Worm (Caenorhabditis elegans) whole organism, mixed stage, embryonic: ENCODE measurements around the gene C34D4.10.

Experiments
- M03D4.4 ChIP-seq: sonication (generic microtip); optimal IDR thresholded peaks from 2 replicates; lab custom pipeline; 2017; ENCODE audit warnings: mild to moderate bottlenecking, missing genetic modification characterization, missing compliant biosample characterization
- bed-3 ChIP-seq: fragments of 200-800 bp; sonication (Bioruptor generic); optimal IDR thresholded peaks from 3 replicates; lab custom pipeline; 2018; ENCODE audit warnings: mild to moderate bottlenecking, missing genetic modification characterization, moderate library complexity, missing compliant biosample characterization
- blmp-1 ChIP-seq: fragments of 150-350 bp; optimal IDR thresholded peaks from 2 replicates; lab custom pipeline; 2014; ENCODE audit warnings: missing biosample characterization, missing genetic modification characterization
- ceh-39 ChIP-seq: fragments of 150-350 bp; optimal IDR thresholded peaks from 2 replicates; lab custom pipeline; 2014; ENCODE audit warnings: missing biosample characterization, missing genetic modification characterization
- ceh-43 ChIP-seq: fragments of 200-800 bp; sonication (Bioruptor generic); optimal IDR thresholded peaks from 2 replicates; lab custom pipeline; 2018; ENCODE audit warnings: mild to moderate bottlenecking, missing genetic modification characterization, moderate library complexity, missing compliant biosample characterization
- ceh-83 ChIP-seq: fragments of 200-800 bp; sonication (Bioruptor generic); optimal IDR thresholded peaks from 2 replicates; lab custom pipeline; 2018; ENCODE audit warnings: mild to moderate bottlenecking, missing genetic modification characterization, missing compliant biosample characterization
- ces-1 ChIP-seq: fragments of 150-350 bp; optimal IDR thresholded peaks from 2 replicates; lab custom pipeline; 2014; ENCODE audit warnings: missing biosample characterization, missing genetic modification reagents, missing genetic modification characterization
- drap-1 ChIP-seq: fragments of 200-800 bp; sonication (Bioruptor generic); optimal IDR thresholded peaks from 3 replicates; lab custom pipeline; 2018; ENCODE audit warnings: mild to moderate bottlenecking, missing genetic modification characterization, missing compliant biosample characterization
- elt-1 ChIP-seq: sonication (generic microtip); optimal IDR thresholded peaks from 2 replicates; lab custom pipeline; 2017; ENCODE audit warnings: missing genetic modification characterization, mild to moderate bottlenecking, missing compliant biosample characterization, antibody characterized with exemption, moderate library complexity, borderline replicate concordance; ENCODE audit not compliant: insufficient read depth
- elt-3 ChIP-seq: fragments of 150-350 bp; optimal IDR thresholded peaks from 2 replicates; lab custom pipeline; 2014; ENCODE audit warnings: missing biosample characterization, missing genetic modification characterization
- flh-1 ChIP-seq: fragments of 200-800 bp; sonication (Bioruptor generic); optimal IDR thresholded peaks from 2 replicates; lab custom pipeline; 2018; ENCODE audit warnings: mild to moderate bottlenecking, missing genetic modification characterization, moderate library complexity, missing compliant biosample characterization
- ham-2 ChIP-seq: fragments of 200-800 bp; sonication (Bioruptor generic); optimal IDR thresholded peaks from 2 replicates; lab custom pipeline; 2018; ENCODE audit warnings: mild to moderate bottlenecking, missing genetic modification characterization, missing compliant biosample characterization
- hlh-1 ChIP-seq: fragments of 150-350 bp; optimal IDR thresholded peaks from 2 replicates; lab custom pipeline; 2014; ENCODE audit warnings: missing biosample characterization, missing genetic modification reagents, missing genetic modification characterization
- lin-13 ChIP-seq: fragments of 150-350 bp; optimal IDR thresholded peaks from 2 replicates; lab custom pipeline; 2014; ENCODE audit warnings: missing biosample characterization, missing genetic modification characterization
- lin-32 ChIP-seq: fragments of 200-800 bp; sonication (Bioruptor generic); optimal IDR thresholded peaks from 2 replicates; lab custom pipeline; 2018; ENCODE audit warnings: mild to moderate bottlenecking, missing genetic modification characterization, missing compliant biosample characterization
- lsy-2 ChIP-seq: fragments of 150-350 bp; optimal IDR thresholded peaks from 2 replicates; lab custom pipeline; 2014; ENCODE audit warnings: missing biosample characterization, missing genetic modification characterization
- mab-5 ChIP-seq: fragments of 150-350 bp; optimal IDR thresholded peaks from 2 replicates; lab custom pipeline; 2014; ENCODE audit warnings: missing biosample characterization, missing genetic modification characterization
- mep-1 ChIP-seq: fragments of 150-350 bp; optimal IDR thresholded peaks from 2 replicates; lab custom pipeline; 2017; ENCODE audit warnings: missing biosample characterization, missing genetic modification reagents, missing genetic modification characterization, inconsistent platforms
- nhr-2 ChIP-seq: fragments of 150-350 bp; optimal IDR thresholded peaks from 2 replicates; lab custom pipeline; 2014; ENCODE audit warnings: missing biosample characterization, missing genetic modification characterization
- nhr-237 ChIP-seq: fragments of 150-350 bp; optimal IDR thresholded peaks from 2 replicates; lab custom pipeline; 2014; ENCODE audit warnings: missing biosample characterization, missing genetic modification characterization
- nhr-28 ChIP-seq: fragments of 150-350 bp; optimal IDR thresholded peaks from 2 replicates; lab custom pipeline; 2014; ENCODE audit warnings: missing biosample characterization, missing genetic modification characterization
- nhr-76 ChIP-seq: sonication (generic microtip); optimal IDR thresholded peaks from 2 replicates; lab custom pipeline; 2017; ENCODE audit warnings: missing biosample characterization, missing genetic modification characterization
- pha-4 ChIP-seq: fragments of 150-350 bp; optimal IDR thresholded peaks from 2 replicates; lab custom pipeline; 2018; ENCODE audit warnings: missing biosample characterization, missing genetic modification reagents, missing genetic modification characterization
- sem-2 ChIP-seq: fragments of 200-800 bp; sonication (Bioruptor generic); optimal IDR thresholded peaks from 2 replicates; lab custom pipeline; 2018; ENCODE audit warnings: mild to moderate bottlenecking, missing genetic modification characterization, missing compliant biosample characterization
- snpc-4 ChIP-seq: fragments of 150-350 bp; optimal IDR thresholded peaks from 2 replicates; lab custom pipeline; 2014; ENCODE audit warnings: missing biosample characterization, missing genetic modification characterization
- sptf-1 ChIP-seq: sonication (generic microtip); optimal IDR thresholded peaks from 2 replicates; lab custom pipeline; 2017; ENCODE audit warnings: mild to moderate bottlenecking, missing genetic modification characterization, moderate library complexity, missing compliant biosample characterization
- unc-120 ChIP-seq: sonication (generic microtip); optimal IDR thresholded peaks from 2 replicates; lab custom pipeline; 2017; ENCODE audit warnings: missing genetic modification characterization, missing compliant biosample characterization; ENCODE audit not compliant: poor library complexity, severe bottlenecking
- unc-39 ChIP-seq: fragments of 150-350 bp; optimal IDR thresholded peaks from 2 replicates; lab custom pipeline; 2014; ENCODE audit warnings: missing biosample characterization, missing genetic modification characterization
- unc-62 ChIP-seq: fragments of 150-350 bp; optimal IDR thresholded peaks from 2 replicates; lab custom pipeline; 2014; ENCODE audit warnings: missing biosample characterization, missing genetic modification reagents, missing genetic modification characterization
- zip-8 ChIP-seq: fragments of 150-350 bp; optimal IDR thresholded peaks from 2 replicates; lab custom pipeline; 2014; ENCODE audit warnings: missing biosample characterization, missing genetic modification characterization

The C34D4.10 gene

DNA sequence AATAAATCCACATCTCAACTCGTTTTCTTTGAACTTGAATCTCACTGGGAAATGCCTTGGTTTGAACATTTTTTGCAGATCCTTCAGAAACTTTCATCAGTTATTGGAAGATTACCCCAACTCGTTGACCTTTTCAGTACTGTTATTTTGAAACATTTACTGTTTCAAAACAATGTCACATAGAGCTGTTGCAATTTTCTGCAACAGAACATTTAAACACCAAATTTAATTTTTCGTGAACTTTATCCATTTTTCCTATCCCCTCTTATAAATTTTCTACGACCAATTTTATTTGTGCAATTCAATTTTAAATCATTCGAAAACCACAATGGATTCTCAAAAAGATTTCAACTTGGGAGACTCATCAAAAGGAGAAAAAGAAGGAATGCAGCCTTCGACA lies 13.3 kb downstream of the C34D4.10 start, which contains the start of gene ZC477.2:
TSS of gene ZC477.2 (plus strand) at position 301 of the 400 bp plus-strand sequence.
- no peak for TF ChIP-seq unc-120 (tag; lab: Kevin White, UChicago)
- no peak for TF ChIP-seq elt-1
- TF ChIP-seq lin-32 = no peak
- TF ChIP-seq ceh-39 (tag; lab: Kevin White, UChicago) = no peak
- no peak for TF ChIP-seq unc-39 (tag; lab: Kevin White, UChicago)
- TF ChIP-seq M03D4.4 = no peak
- TF ChIP-seq ces-1 (GFP tag; lab: Kevin White, UChicago) = no peak
- no peak for TF ChIP-seq drap-1
- no peak for TF ChIP-seq nhr-2 (tag; lab: Kevin White, UChicago)
- TF ChIP-seq flh-1 (GFP tag; lab: Kevin White, UChicago) = no peak
- no peak for TF ChIP-seq unc-62 (GFP tag; lab: Kevin White, UChicago)
- no peak for TF ChIP-seq ceh-83 (GFP tag; lab: Kevin White, UChicago)
- no peak for TF ChIP-seq sptf-1 (tag; lab: Kevin White, UChicago)
- no peak for TF ChIP-seq bed-3
- TF ChIP-seq zip-8 = no peak
- no peak for TF ChIP-seq sem-2 (GFP tag; lab: Kevin White, UChicago)
- no peak for TF ChIP-seq elt-3 (tag; lab: Kevin White, UChicago)
- TF ChIP-seq hlh-1 = no peak

- TF ChIP-seq pha-4 (tag; lab: Kevin White, UChicago) = peak; percentile 66
- TF ChIP-seq snpc-4 (tag; lab: Kevin White, UChicago) = no peak
- TF ChIP-seq sem-2 (GFP tag; lab: Kevin White, UChicago) = no peak
- peak; percentile 37 for TF ChIP-seq lsy-2 (tag; lab: Kevin White, UChicago)
- peak; percentile 31 for TF ChIP-seq mep-1 (tag; lab: Kevin White, UChicago)
- TF ChIP-seq ces-1 (GFP tag; lab: Kevin White, UChicago) = peak; percentile 46
- TF ChIP-seq lin-13 (tag; lab: Kevin White, UChicago) = peak; percentile 66
Measured at ce11 chrIV:7103211-7103679, 18.0 kb downstream of the C34D4.10 start, which contains the start of the genes rde-8 and ZC477.3. Gene rde-8, minus strand, starts transcription at chrIV:7103261. Gene ZC477.3, plus strand, starts transcription at chrIV:7103492.

DNA sequence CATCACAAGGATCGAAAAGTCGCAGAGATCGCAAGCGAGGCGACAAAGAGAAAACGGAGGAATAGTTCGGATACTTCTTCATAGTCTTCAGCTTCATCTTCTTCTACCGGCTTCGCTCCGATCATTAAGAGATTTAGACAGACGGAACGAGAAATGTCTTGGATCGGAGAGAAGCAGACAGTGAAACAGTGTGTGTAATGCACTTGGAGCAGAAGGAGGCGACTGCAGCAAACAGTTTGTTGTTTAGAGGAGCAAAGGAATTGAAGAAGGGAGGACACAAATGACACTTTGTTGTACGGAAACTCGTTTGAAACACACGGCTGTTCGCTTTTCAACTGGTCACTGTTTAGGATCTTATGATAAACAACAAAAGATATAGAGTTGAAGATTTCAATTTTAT lies 21.8 kb downstream of the C34D4.10 start:
- TF ChIP-seq pha-4 (tag; lab: Kevin White, UChicago) (peak; percentile 65), nhr-76 (no peak), unc-120 (tag; lab: Kevin White, UChicago) (peak; percentile 32), unc-62 (GFP tag; lab: Kevin White, UChicago) (peak; percentile 37), mep-1 (tag; lab: Kevin White, UChicago) (peak; percentile 15), hlh-1 (peak; percentile 97), sptf-1 (tag; lab: Kevin White, UChicago) (no peak)

ce11 chrIV:7098509-7099065 lies 22.6 kb downstream of the C34D4.10 start, which contains the start of gene ZC477.4:
Gene ZC477.4, minus strand, starts transcription at chrIV:7098784.
- TF ChIP-seq hlh-1 (peak; percentile 89), unc-39 (tag; lab: Kevin White, UChicago) (no peak), unc-62 (GFP tag; lab: Kevin White, UChicago) (peak; percentile 30), M03D4.4 (peak; percentile 31), unc-120 (tag; lab: Kevin White, UChicago) (peak; percentile 95)
- TF ChIP-seq, all 35 proteins: peak for 4

ce11 chrIV:7097450-7097849 lies 23.8 kb downstream of the C34D4.10 start:
- TF ChIP-seq lsy-2 (tag; lab: Kevin White, UChicago) = no peak
- no peak for TF ChIP-seq bed-3
- TF ChIP-seq sem-2 (GFP tag; lab: Kevin White, UChicago) = no peak
- no peak for TF ChIP-seq ceh-43 (GFP tag; lab: Kevin White, UChicago)
- no peak for TF ChIP-seq unc-62 (GFP tag; lab: Kevin White, UChicago)
- TF ChIP-seq mep-1 (tag; lab: Kevin White, UChicago) = no peak
- TF ChIP-seq M03D4.4 = no peak
- TF ChIP-seq zip-8 = no peak
- no peak for TF ChIP-seq lin-32
- TF ChIP-seq nhr-28 = no peak
- no peak for TF ChIP-seq drap-1
- no peak for TF ChIP-seq pha-4 (tag; lab: Kevin White, UChicago)
- no peak for TF ChIP-seq mab-5 (tag; lab: Kevin White, UChicago)
- TF ChIP-seq nhr-237 (tag; lab: Kevin White, UChicago) = no peak
- no peak for TF ChIP-seq nhr-2 (tag; lab: Kevin White, UChicago)
- no peak for TF ChIP-seq blmp-1 (tag; lab: Kevin White, UChicago)
- no peak for TF ChIP-seq unc-39 (tag; lab: Kevin White, UChicago)
- TF ChIP-seq hlh-1 = no peak
- no peak for TF ChIP-seq ham-2 (GFP tag; lab: Kevin White, UChicago)
- TF ChIP-seq, all 35 proteins: peak for 0
